Fruit fly (Drosophila melanogaster) whole organism, wandering third instar larva: Measurements from ENCODE around the gene Dtd.

Experiments
- CrebA ChIP-seq: fragments of 200-800 bp; sonication (Bioruptor generic); optimal IDR thresholded peaks from 2 replicates; lab custom pipeline; 2016; ENCODE audit warnings: missing biosample characterization, mild to moderate bottlenecking, missing genetic modification characterization, borderline replicate concordance
- Dfd ChIP-seq: fragments of >200 bp; optimal IDR thresholded peaks from 2 replicates; lab custom pipeline; 2017; ENCODE audit warnings: missing biosample characterization, missing genetic modification characterization
- Dif ChIP-seq: fragments of 200-275, 200-300 bp; sonication (Bioruptor generic); optimal IDR thresholded peaks from 2 replicates; lab custom pipeline; 2018; ENCODE audit warnings: missing biosample characterization, missing genetic modification characterization; ENCODE audit not compliant: partially characterized antibody
- Hr78 ChIP-seq: fragments of >200 bp; optimal IDR thresholded peaks from 2 replicates; lab custom pipeline; 2017; ENCODE audit warnings: missing biosample characterization, missing genetic modification characterization
- Hr83 ChIP-seq: fragments of 200-300 bp; sonication (Bioruptor generic); optimal IDR thresholded peaks from 2 replicates; lab custom pipeline; 2016; ENCODE audit warnings: missing biosample characterization, mild to moderate bottlenecking, missing genetic modification characterization, moderate library complexity; ENCODE audit not compliant: poor library complexity, severe bottlenecking
- Myc ChIP-seq: fragments of >200 bp; optimal IDR thresholded peaks from 2 replicates; lab custom pipeline; 2017
- dl ChIP-seq, 2 experiments: fragments of 175-275, 200-275 bp in 1 of 2; fragments of 200-275 bp in 1 of 2; sonication (Bioruptor generic); optimal IDR thresholded peaks; lab custom pipeline; 2018; ENCODE audit warnings: mild to moderate bottlenecking in 2 of 2, missing biosample characterization in 2 of 2, missing genetic modification characterization in 2 of 2, moderate library complexity in 2 of 2; ENCODE audit not compliant: partially characterized antibody in 2 of 2, insufficient read depth in 1 of 2
- fru ChIP-seq: fragments of 200-800 bp; sonication (Bioruptor generic); optimal IDR thresholded peaks from 3 replicates; lab custom pipeline; 2016; ENCODE audit warnings: missing biosample characterization, mild to moderate bottlenecking, missing genetic modification characterization
- usp ChIP-seq: fragments of >200 bp; optimal IDR thresholded peaks from 2 replicates; lab custom pipeline; 2017; ENCODE audit warnings: missing biosample characterization, missing genetic modification characterization
- woc ChIP-seq: sonication (Bioruptor generic); optimal IDR thresholded peaks from 2 replicates; lab custom pipeline; 2016; ENCODE audit warnings: missing biosample characterization, mild to moderate bottlenecking, missing genetic modification characterization

Dtd gene

DNA sequence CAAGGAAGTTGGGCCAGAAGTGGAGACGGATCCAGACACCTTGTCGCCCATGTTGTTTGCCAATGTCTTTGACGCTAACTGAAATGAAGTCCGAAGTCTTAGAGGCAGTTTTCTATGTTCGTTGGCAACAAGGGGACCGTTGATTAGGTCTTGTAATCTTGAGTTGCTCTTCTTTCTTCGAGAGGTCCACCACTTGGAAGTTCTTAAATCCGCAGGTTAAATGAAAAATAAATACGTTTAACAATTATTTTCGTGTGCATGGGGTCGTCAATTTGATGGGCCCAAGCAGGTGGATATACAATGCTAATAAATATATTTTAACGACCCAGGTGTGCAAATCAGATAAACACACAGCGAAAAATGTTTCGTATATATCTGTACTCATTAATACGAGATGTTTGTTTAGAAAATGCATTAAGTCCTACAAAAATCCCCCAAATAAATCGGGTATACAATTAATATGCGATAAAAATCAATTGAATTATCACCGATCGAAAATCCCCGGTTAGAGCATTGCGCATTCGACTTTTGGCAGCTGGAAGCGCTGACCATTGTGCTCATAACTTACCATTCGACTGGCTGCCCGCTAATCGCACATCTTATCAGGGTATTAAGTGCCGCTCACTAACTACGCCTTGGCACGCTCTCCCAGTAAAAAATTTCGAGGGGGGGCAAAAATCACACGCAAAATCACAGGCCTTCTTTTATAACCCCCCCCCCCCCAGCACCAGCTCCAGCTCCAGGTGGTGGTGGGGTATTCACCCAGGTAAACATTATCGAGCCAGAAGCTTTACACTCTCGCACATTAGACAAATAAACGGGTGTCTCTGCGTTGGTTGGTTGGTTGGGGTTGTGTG is 30.9 kb downstream of the Dtd start, which contains the start of gene PGRP-LB (continued):
- TF ChIP-seq Dfd (GFP tag; lab: Kevin White, UChicago), result no peak

DNA sequence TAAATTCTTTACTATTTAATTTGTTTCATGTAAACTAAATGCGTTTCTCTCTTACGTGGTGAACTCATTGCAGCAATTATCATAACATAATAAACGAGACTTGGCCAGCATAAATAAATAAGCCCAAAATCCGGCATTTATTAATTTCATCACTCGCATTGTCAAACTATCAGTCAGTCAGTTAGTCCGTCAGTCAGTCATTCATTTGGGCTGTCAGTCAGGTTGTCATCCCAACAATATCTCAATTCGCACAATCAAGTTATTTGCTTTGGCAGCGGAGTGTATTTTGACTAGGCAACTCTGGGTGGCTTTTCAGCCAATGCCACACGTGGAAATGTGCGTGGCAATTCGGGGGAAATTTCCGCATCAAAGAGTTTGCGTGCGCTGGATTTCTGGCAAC is 38.0 kb downstream of the Dtd start:
- no peak for TF ChIP-seq woc (GFP tag; lab: Kevin White, UChicago)
- TF ChIP-seq fru (GFP tag; lab: Kevin White, UChicago), result no peak

DNA sequence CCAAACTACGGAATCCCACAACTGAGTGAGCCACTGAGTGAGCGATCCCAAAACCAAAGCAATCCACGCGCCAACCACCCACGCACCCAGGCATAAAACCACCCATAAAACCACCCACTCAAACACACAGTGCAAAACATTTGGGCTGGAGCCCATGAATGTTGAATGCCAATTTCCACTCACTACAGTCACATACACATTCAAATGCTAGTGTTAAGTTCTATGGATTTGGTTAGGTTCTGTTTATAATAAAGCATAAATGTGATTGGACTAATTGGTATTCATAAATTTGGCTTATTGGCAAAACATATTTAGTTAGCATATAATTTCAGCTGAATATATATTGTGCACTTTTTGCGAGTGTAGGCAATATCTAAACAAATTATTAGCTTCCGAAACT is 39.9 kb downstream of the Dtd start:
- TF ChIP-seq fru (GFP tag; lab: Kevin White, UChicago), result no peak
- no peak for TF ChIP-seq dl (GFP tag; optimal IDR thresholded peaks at IDR 0.05; lab: Kevin White, UChicago; ENCODE audit: insufficient read depth in 1 of 2, partially characterized antibody in 2 of 2)
- TF ChIP-seq Myc (lab: Kevin White, UChicago), result no peak
- no peak for TF ChIP-seq CrebA
- TF ChIP-seq usp (GFP tag; lab: Kevin White, UChicago), result no peak
- no peak for TF ChIP-seq Hr83 (GFP tag; lab: Kevin White, UChicago)
- TF ChIP-seq Dif (GFP tag; lab: Kevin White, UChicago), result no peak
- TF ChIP-seq Hr78 (GFP tag; lab: Kevin White, UChicago), result no peak
